Worm (Caenorhabditis elegans) whole organism, L2 larva: ENCODE data around the gene B0457.2.

Experiments used
- ama-1 ChIP-seq: fragments of 150-350 bp; optimal IDR thresholded peaks from 2 replicates; lab custom pipeline; 2018; ENCODE audit warnings: inconsistent platforms
- egl-27 ChIP-seq: sonication (generic microtip); optimal IDR thresholded peaks from 3 replicates; lab custom pipeline; 2017; ENCODE audit warnings: missing biosample characterization, missing genetic modification reagents, missing genetic modification characterization
- lin-11 ChIP-seq: fragments of 150-350 bp; sonication (generic microtip); optimal IDR thresholded peaks from 2 replicates; lab custom pipeline; 2014; ENCODE audit warnings: missing biosample characterization, missing genetic modification characterization, inconsistent platforms, mixed read lengths
- lin-39 ChIP-seq: fragments of 150-350 bp; optimal IDR thresholded peaks from 2 replicates; lab custom pipeline; 2014; ENCODE audit warnings: missing biosample characterization, missing genetic modification reagents, missing genetic modification characterization
- mbf-1 ChIP-seq: sonication (generic microtip); optimal IDR thresholded peaks from 2 replicates; lab custom pipeline; 2017; ENCODE audit warnings: missing biosample characterization, missing genetic modification characterization
- mdl-1 ChIP-seq, 2 experiments: fragments of 150-350 bp in 1 of 2; sonication (generic microtip) in 1 of 2; optimal IDR thresholded peaks; 2 replicates each; lab custom pipeline; 2017; ENCODE audit warnings: missing biosample characterization in 2 of 2, missing genetic modification characterization in 2 of 2
- nhr-10 ChIP-seq: sonication (generic microtip); optimal IDR thresholded peaks from 2 replicates; lab custom pipeline; 2017; ENCODE audit warnings: missing biosample characterization, missing genetic modification characterization
- nhr-12 ChIP-seq: fragments of 150-350 bp; optimal IDR thresholded peaks from 2 replicates; lab custom pipeline; 2014; ENCODE audit warnings: missing biosample characterization, missing genetic modification characterization
- nhr-21 ChIP-seq: fragments of 150-350 bp; optimal IDR thresholded peaks from 2 replicates; lab custom pipeline; 2014; ENCODE audit warnings: missing biosample characterization, missing genetic modification characterization
- nhr-25 ChIP-seq: fragments of 150-350 bp; sonication (generic microtip); optimal IDR thresholded peaks from 3 replicates; lab custom pipeline; 2014; ENCODE audit warnings: missing biosample characterization, missing genetic modification characterization
- peb-1 ChIP-seq: fragments of 150-350 bp; optimal IDR thresholded peaks from 2 replicates; lab custom pipeline; 2014; ENCODE audit warnings: missing biosample characterization, missing genetic modification characterization
- sem-4 ChIP-seq: fragments of 150-350 bp; optimal IDR thresholded peaks from 2 replicates; lab custom pipeline; 2014; ENCODE audit warnings: missing biosample characterization, missing genetic modification reagents, missing genetic modification characterization
- sma-3 ChIP-seq: sonication (generic microtip); optimal IDR thresholded peaks from 2 replicates; lab custom pipeline; 2016; ENCODE audit warnings: missing genetic modification reagents, missing genetic modification characterization, missing compliant biosample characterization
- snpc-4 ChIP-seq: fragments of 150-350 bp; optimal IDR thresholded peaks from 2 replicates; lab custom pipeline; 2014; ENCODE audit warnings: missing biosample characterization, missing genetic modification characterization
- unc-62 ChIP-seq: fragments of 150-350 bp; optimal IDR thresholded peaks from 2 replicates; lab custom pipeline; 2014; ENCODE audit warnings: missing biosample characterization, missing genetic modification reagents, missing genetic modification characterization
- zag-1 ChIP-seq: fragments of 150-350 bp; optimal IDR thresholded peaks from 2 replicates; lab custom pipeline; 2014; ENCODE audit warnings: missing biosample characterization, missing genetic modification characterization

Gene B0457.2

DNA sequence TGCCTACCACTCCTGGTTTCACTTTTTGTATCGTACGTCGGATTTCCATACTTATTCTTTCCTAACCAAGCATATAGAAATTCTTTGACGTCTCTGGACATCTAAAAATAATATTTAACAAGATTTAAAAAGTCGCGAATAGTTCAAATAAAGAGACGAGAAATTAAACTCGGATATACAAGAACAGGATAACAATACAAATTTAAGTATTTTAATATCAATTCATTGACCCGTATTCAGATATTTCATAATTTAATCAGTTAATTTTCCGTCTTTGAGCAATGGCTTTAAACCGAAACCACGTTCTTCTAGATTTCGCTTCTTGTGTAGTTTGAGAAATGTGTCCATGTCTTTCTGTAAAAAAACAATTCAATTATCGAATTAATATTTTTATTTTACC is 42.8 kb downstream of the B0457.2 start, which contains the start of gene rha-1:
Gene rha-1, minus strand, starts transcription at position 101 of the 400 bp plus-strand sequence.
- TF ChIP-seq lin-11 (tag; lab: Kevin White, UChicago) (no peak), lin-39 (no peak), mbf-1 (tag; lab: Kevin White, UChicago) (no peak), mdl-1 (tag; optimal IDR thresholded peaks at IDR 0.05; lab: Kevin White, UChicago) (no peak), unc-62 (no peak), nhr-12 (tag; lab: Kevin White, UChicago) (no peak), peb-1 (no peak), nhr-21 (tag; lab: Kevin White, UChicago) (no peak), sma-3 (GFP tag; lab: Kevin White, UChicago) (no peak), sem-4 (no peak), nhr-10 (tag; lab: Kevin White, UChicago) (no peak)

DNA sequence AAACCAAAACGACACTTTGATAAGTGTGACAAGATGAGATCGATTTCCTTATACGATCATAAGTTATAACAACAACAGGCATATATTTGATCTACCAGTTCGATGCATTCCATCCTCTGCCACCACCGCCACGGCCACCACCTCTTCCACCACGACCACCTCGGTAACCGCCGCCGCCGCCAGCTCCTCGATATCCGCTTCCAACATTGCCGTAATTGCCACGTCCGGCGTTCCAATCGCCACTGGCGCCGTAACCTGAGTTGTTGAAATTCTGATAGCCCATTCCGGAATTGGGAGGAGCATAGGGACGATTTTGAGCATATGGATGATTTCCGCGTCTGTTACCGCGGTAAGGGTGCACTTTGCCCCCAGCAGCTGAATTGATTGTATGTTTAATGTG is 47.8 kb downstream of the B0457.2 start:
- TF ChIP-seq mbf-1 (tag; lab: Kevin White, UChicago) (no peak), zag-1 (tag; lab: Kevin White, UChicago) (no peak), egl-27 (tag; lab: Kevin White, UChicago) (no peak), nhr-21 (tag; lab: Kevin White, UChicago) (no peak), nhr-10 (tag; lab: Kevin White, UChicago) (no peak), nhr-25 (tag; lab: Kevin White, UChicago) (no peak), peb-1 (no peak), ama-1 (lab: Kevin White, UChicago) (no peak)

DNA sequence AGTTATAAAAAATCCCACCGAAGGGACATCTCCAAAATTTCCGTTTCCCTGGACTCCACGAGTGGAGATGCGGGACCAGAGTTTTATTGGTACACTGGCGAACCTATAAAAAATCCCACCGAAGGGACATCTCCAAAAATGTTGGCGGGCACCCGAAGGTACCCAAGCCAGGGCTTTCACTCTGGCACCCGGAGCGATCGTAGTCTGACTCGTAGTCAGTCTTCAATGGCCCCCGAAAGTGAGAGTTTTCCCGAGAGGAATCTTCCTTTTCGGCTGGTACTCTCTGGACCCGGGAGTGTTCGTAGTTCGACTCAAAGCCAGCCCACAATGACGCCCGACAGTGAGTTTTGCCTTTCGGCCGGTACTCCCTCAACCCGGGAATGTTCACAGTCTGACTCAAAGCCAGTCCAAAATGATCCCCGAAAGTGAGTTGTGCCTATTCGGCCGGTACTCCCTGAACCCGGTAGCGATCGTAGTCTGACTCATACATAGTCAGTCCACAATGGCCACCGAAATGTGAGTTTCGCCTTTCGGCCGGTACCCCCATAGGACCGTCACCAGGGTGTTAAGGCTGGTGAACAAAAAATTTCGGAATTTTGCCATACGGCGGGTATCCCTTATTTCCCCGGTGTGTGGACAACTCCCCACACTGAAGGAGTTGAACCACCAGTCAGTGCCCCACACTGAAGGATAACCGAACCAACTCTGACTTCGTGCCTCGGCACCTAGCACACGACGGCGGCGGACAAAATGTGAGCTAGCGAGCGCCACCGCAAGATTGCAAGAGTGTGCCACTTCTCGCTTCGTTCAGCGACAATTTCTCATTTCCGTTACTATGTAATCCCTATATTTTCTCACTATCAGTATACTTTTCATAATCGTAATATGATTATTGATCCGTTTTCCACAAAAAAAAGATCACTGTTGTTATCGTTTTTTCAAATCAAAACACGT is 49.0 kb downstream of the B0457.2 start:
- TF ChIP-seq snpc-4 (tag; lab: Kevin White, UChicago) (peak; percentile 67), zag-1 (tag; lab: Kevin White, UChicago) (no peak)
- TF ChIP-seq, all 48 proteins: peak for 1
